Worm (Caenorhabditis elegans): Measurements from ENCODE around the gene scl-15.

The scl-15 gene

DNA sequence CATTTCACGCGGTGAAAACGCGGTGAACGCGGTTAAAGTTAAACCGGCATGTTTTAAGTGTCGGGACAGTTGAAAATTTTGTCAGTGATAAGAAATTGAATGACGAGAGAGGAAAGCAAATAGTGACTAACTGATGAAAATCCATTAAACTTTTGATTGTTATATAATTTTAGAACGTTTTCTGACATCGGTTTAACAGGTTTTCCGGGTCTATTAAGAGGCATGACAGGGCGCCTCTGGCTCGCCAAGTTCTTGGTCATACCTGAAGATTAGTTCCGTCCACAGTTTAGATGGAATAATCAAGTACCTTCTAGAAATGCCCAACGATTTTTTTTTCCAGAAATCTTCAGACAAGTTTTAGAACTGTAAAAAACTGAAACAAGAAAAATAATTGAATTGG is 38.7 kb upstream of the scl-15 start, which contains the start of gene Y46D2A.2:
Gene Y46D2A.2, minus strand, starts transcription at position 101 of the 400 bp plus-strand sequence.
- TF ChIP-seq elt-2 (tag; optimal IDR thresholded peaks at IDR 0.05) (peak; percentile 9), grh-1 (GFP tag; IDR thresholded peaks at IDR 0.05) (no peak)

DNA sequence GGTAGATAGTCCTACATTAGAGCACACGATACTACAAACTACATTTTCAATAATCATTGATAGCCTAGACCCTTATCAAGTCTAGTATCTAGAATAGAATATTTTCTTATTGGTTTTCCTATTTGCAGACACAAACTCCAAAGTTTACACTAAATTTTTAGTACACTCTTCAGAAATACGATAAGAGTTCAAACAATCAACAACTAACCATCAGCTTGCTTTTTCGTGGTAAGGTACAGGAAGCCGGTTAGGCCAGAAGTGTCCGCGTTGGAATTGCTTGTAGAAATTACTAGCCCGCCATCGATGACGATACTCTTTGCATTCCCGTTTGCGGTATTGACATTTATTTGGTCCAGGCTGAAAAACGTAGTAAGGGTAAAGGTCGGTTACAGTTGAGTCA is 37.8 kb upstream of the scl-15 start, which contains the start of gene Y46D2A.1:
Gene Y46D2A.1, plus strand, starts transcription at position 301 of the 400 bp plus-strand sequence.
- TF ChIP-seq skn-1 (tag; optimal IDR thresholded peaks at IDR 0.05), result no peak
- no peak for TF ChIP-seq ceh-90 (tag; optimal IDR thresholded peaks at IDR 0.05)
- peak; percentile 49 for TF ChIP-seq elt-2 (tag; optimal IDR thresholded peaks at IDR 0.05)
- TF ChIP-seq Y116A8C.19 (tag; optimal IDR thresholded peaks at IDR 0.05; ENCODE audit: borderline replicate concordance), result no peak
- no peak for TF ChIP-seq hlh-17 (GFP tag; optimal IDR thresholded peaks at IDR 0.05; ENCODE audit: borderline replicate concordance)

DNA sequence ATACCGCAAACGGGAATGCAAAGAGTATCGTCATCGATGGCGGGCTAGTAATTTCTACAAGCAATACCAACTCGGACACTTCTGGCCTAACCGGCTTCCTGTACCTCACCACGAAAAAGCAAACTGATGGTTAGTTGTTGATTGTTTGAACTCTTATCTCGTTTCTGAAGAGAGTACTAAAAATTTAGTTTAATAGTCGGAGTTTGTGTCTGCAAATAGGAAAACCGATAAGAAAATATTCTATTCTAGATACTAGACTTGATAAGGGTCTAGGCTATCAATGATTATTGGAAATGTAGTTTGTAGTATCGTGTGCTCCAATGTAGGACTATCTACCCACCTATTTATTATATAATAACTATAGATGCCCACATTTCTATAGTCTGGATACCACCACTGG is 34.4 kb upstream of the scl-15 start:
- TF ChIP-seq mef-2 (tag; optimal IDR thresholded peaks at IDR 0.05) (no peak), elt-2 (tag; optimal IDR thresholded peaks at IDR 0.05) (peak; percentile 84), lin-15B (tag; optimal IDR thresholded peaks at IDR 0.05) (no peak), fos-1 (tag; optimal IDR thresholded peaks at IDR 0.05) (no peak), nhr-20 (tag; optimal IDR thresholded peaks at IDR 0.05) (peak; percentile 17), irx-1 (tag; optimal IDR thresholded peaks at IDR 0.05) (no peak), C04F5.9 (tag; optimal IDR thresholded peaks at IDR 0.05) (no peak), xbp-1 (tag; optimal IDR thresholded peaks at IDR 0.05) (no peak)

DNA sequence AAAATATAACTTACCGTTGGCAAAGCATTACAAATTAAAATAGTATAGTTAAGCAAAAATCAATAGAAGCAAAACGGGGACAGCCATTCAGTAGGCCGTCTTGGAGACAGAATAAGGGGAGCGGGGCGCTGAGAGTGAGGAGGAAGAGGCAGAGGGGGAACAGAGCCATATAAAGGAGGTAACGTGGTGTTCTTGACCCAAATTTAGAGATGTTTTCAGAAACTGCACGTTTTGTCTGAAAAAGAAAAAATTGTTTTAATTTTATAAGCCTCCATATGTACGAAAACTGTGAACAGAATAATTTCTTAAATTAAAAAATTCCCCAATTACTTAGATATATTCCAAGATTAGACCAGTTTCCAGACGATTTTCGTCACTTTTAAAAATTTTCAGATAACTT is 29.0 kb upstream of the scl-15 start, which contains the start of gene F39E9.6:
Gene F39E9.6, minus strand, starts transcription at position 101 of the 400 bp plus-strand sequence.
- TF ChIP-seq nhr-47 (tag; optimal IDR thresholded peaks at IDR 0.05), result no peak
- TF ChIP-seq ama-1 (optimal IDR thresholded peaks at IDR 0.05), result no peak
- TF ChIP-seq C16A3.4 (tag; optimal IDR thresholded peaks at IDR 0.05), result no peak
- TF ChIP-seq nhr-76 (tag; optimal IDR thresholded peaks at IDR 0.05), result no peak
- no peak for TF ChIP-seq unc-30 (tag; optimal IDR thresholded peaks at IDR 0.05)
- no peak for TF ChIP-seq ceh-63 (GFP tag; optimal IDR thresholded peaks at IDR 0.05)
- TF ChIP-seq nhr-71 (tag; optimal IDR thresholded peaks at IDR 0.05), result no peak
- no peak for TF ChIP-seq fkh-4 (tag; optimal IDR thresholded peaks at IDR 0.05; ENCODE audit: borderline replicate concordance)
- no peak for TF ChIP-seq ztf-11 (tag; optimal IDR thresholded peaks at IDR 0.05)
- no peak for TF ChIP-seq nhr-77 (tag; optimal IDR thresholded peaks at IDR 0.05)
- TF ChIP-seq blmp-1 (tag; optimal IDR thresholded peaks at IDR 0.05), result no peak
- TF ChIP-seq pax-3 (tag; optimal IDR thresholded peaks at IDR 0.05), result no peak

DNA sequence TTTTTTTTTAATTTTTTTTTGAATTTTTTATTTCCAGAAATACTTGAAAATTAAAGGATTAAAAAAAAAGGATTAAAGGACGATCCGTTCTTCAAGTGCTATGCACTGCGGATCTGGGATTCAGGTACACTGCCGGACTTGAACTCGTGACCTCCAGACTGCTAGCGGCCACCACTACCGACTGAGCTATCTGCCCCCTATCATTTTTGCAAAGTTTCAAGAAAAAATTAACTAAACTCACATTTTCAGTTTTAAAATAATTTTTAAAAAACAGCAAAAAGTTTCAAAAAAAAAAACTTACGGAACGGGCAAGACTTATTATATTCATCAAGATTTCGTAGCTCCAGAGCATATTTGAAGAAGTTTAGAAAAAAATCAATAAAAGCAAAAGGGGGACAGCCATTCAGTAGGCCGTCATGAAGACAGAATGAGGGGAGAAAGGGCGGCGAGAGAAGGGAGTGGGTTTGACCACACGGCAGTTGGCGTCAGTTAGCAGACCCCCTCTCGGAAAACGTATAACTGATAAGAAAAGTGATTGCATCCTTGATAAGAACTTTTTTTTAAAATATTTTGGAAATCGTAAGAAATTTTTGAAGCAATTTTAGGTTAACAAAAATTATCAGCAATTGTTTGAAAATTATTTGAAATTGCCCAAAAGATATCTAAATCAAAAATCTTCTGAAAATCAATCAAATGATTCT is 26.6 kb upstream of the scl-15 start:
- TF ChIP-seq ceh-82 (tag; optimal IDR thresholded peaks at IDR 0.05) (no peak), lin-15B (tag; optimal IDR thresholded peaks at IDR 0.05) (no peak), rnt-1 (tag; optimal IDR thresholded peaks at IDR 0.05) (peak; percentile 16), blmp-1 (tag; optimal IDR thresholded peaks at IDR 0.05) (no peak), dsc-1 (tag; optimal IDR thresholded peaks at IDR 0.05) (no peak), lir-3 (tag; optimal IDR thresholded peaks at IDR 0.05; ENCODE audit: poor library complexity) (no peak), lin-14 (GFP tag; optimal IDR thresholded peaks at IDR 0.05) (no peak), elt-2 (tag; optimal IDR thresholded peaks at IDR 0.05) (peak; percentile 50)

DNA sequence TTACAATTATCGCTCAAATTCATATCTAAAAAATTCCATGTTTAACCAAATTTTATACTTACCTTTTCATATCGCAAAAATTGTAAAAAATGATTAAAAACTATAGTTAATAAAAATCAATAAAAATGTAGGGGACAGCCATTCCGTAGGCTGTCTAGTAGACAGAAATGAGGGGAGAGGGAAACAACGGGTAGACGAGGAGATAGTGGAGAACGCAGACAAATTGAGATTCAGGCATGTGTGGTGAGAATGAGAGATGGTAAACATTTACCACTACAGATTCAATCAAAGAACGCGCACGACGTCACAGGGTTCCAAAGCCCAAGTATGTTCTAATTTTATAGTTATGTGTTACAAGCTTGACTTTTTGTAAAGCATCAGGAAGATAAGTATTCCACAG is 19.1 kb upstream of the scl-15 start:
- TF ChIP-seq xbp-1 (tag; optimal IDR thresholded peaks at IDR 0.05) (no peak), elt-3 (tag; optimal IDR thresholded peaks at IDR 0.05) (peak in 1 of 6 experiments; percentile 4), nhr-85 (tag) (peak; percentile 75), sup-37 (GFP tag; optimal IDR thresholded peaks at IDR 0.05) (no peak), mep-1 (tag; optimal IDR thresholded peaks at IDR 0.05) (no peak), nhr-71 (tag; optimal IDR thresholded peaks at IDR 0.05) (peak; percentile 10), snu-23 (GFP tag; optimal IDR thresholded peaks at IDR 0.05) (peak; percentile 33), lin-14 (GFP tag; optimal IDR thresholded peaks at IDR 0.05) (peak; percentile 45), nhr-19 (GFP tag; conservative IDR thresholded peaks at IDR 0.05) (peak; percentile 56), pag-3 (tag; optimal IDR thresholded peaks at IDR 0.05; ENCODE audit: borderline replicate concordance, insufficient read depth) (no peak), snpc-4 (tag; optimal IDR thresholded peaks at IDR 0.05) (no peak), nhr-47 (tag; optimal IDR thresholded peaks at IDR 0.05) (peak; percentile 16), efl-1 (optimal IDR thresholded peaks at IDR 0.05) (peak; percentile 12 to 16), efl-1 (GFP tag; optimal IDR thresholded peaks at IDR 0.05 in 1 of 2) (peak in 1 of 2 experiments; percentile 14), lsy-2 (tag; optimal IDR thresholded peaks at IDR 0.05) (peak in 1 of 2 experiments; percentile 23)
